Fruit fly (Drosophila melanogaster) Kc167 (cell line): ENCODE measurements around the gene CG14423.

Experiments used
- Sin3A ChIP-seq: fragments of >200 bp; optimal IDR thresholded peaks from 2 replicates; lab custom pipeline; 2018; ENCODE audit warnings: missing external identifiers
- psq ChIP-seq: fragments of >200 bp; optimal IDR thresholded peaks from 2 replicates; lab custom pipeline; 2017; ENCODE audit warnings: missing external identifiers

dm6 chrX:2907105-2907694, 38.0 kb upstream of the CG14423 start:
- TF ChIP-seq psq (lab: Kevin White, UChicago) (no peak), Sin3A (lab: Kevin White, UChicago) (no peak)
